Worm (Caenorhabditis elegans) whole organism, L1 larva: ENCODE results near the gene ZK1058.3.

Experiments
- C34B4.2 ChIP-seq: sonication (generic microtip); optimal IDR thresholded peaks from 2 replicates; lab custom pipeline; 2017; ENCODE audit warnings: mild to moderate bottlenecking, missing genetic modification characterization, missing compliant biosample characterization
- aly-2 ChIP-seq: fragments of 150-350 bp; optimal IDR thresholded peaks from 2 replicates; lab custom pipeline; 2014; ENCODE audit warnings: missing biosample characterization, missing genetic modification characterization
- blmp-1 ChIP-seq: fragments of 150-350 bp; optimal IDR thresholded peaks from 2 replicates; lab custom pipeline; 2014; ENCODE audit warnings: missing biosample characterization, missing genetic modification characterization
- ceh-82 ChIP-seq, 3 experiments: fragments of 150-350 bp in 1 of 3; sonication (generic microtip) in 2 of 3; optimal IDR thresholded peaks; 2 replicates each; lab custom pipeline; 2014 to 2017; ENCODE audit warnings: missing biosample characterization in 3 of 3, missing genetic modification characterization in 3 of 3
- ceh-88 ChIP-seq: fragments of 200-800 bp; sonication (Bioruptor generic); IDR thresholded peaks from 2 replicates; pipeline ENCODE4 v1.3.6; 2022; ENCODE audit warnings: missing genetic modification characterization, missing compliant biosample characterization
- ceh-90 ChIP-seq: sonication (generic microtip); optimal IDR thresholded peaks from 2 replicates; lab custom pipeline; 2016; ENCODE audit warnings: missing genetic modification characterization, missing compliant biosample characterization
- dpl-1 ChIP-seq, 3 experiments: fragments of 150-350 bp in 2 of 3; sonication (generic microtip) in 1 of 3; optimal IDR thresholded peaks; 2 replicates each; lab custom pipeline; 2014 to 2017; ENCODE audit warnings: missing biosample characterization in 3 of 3, missing genetic modification characterization in 3 of 3, missing genetic modification reagents in 3 of 3
- dsc-1 ChIP-seq: sonication (generic microtip); optimal IDR thresholded peaks from 2 replicates; lab custom pipeline; 2016; ENCODE audit warnings: mild to moderate bottlenecking, missing genetic modification characterization, missing compliant biosample characterization
- efl-1 ChIP-seq, 4 experiments: fragments of 150-350 bp; optimal IDR thresholded peaks in 3 of 4; peaks in 1 of 4; 1 replicate in 1 of 4; 2 replicates in 3 of 4; lab custom pipeline; 2014; ENCODE audit warnings: missing biosample characterization in 2 of 4, missing genetic modification characterization in 2 of 4, missing genetic modification reagents in 2 of 4
- efl-3 ChIP-seq: fragments of 200-800 bp; sonication (Bioruptor generic); optimal IDR thresholded peaks from 2 replicates; lab custom pipeline; 2018; ENCODE audit warnings: mild to moderate bottlenecking, missing genetic modification characterization, missing compliant biosample characterization
- egl-13 ChIP-seq: sonication (generic microtip); optimal IDR thresholded peaks from 2 replicates; lab custom pipeline; 2016; ENCODE audit warnings: missing genotype, missing genetic modification reagents, missing genetic modification characterization, missing compliant biosample characterization
- elt-2 ChIP-seq: sonication (generic microtip); optimal IDR thresholded peaks from 2 replicates; lab custom pipeline; 2016; ENCODE audit warnings: missing genetic modification characterization, mild to moderate bottlenecking, inconsistent platforms, missing compliant biosample characterization, missing genetic modification reagents
- fkh-4 ChIP-seq: sonication (generic microtip); optimal IDR thresholded peaks from 2 replicates; lab custom pipeline; 2016; ENCODE audit warnings: missing compliant biosample characterization, missing genetic modification characterization, borderline replicate concordance
- jun-1 ChIP-seq: fragments of 150-350 bp; optimal IDR thresholded peaks from 2 replicates; lab custom pipeline; 2014; ENCODE audit warnings: missing biosample characterization, missing genetic modification reagents, missing genetic modification characterization
- lin-13 ChIP-seq: fragments of 150-350 bp; optimal IDR thresholded peaks from 2 replicates; lab custom pipeline; 2014; ENCODE audit warnings: missing biosample characterization, missing genetic modification reagents, missing genetic modification characterization
- lin-14 ChIP-seq: fragments of 200-800 bp; sonication (Bioruptor generic); optimal IDR thresholded peaks from 2 replicates; lab custom pipeline; 2018; ENCODE audit warnings: mild to moderate bottlenecking, missing genetic modification characterization, moderate library complexity, missing compliant biosample characterization
- lin-15B ChIP-seq: fragments of 150-350 bp; sonication (generic microtip); optimal IDR thresholded peaks from 3 replicates; lab custom pipeline; 2014; ENCODE audit warnings: missing biosample characterization, missing genetic modification characterization
- lin-35 ChIP-seq, 2 experiments: fragments of 150-350 bp; optimal IDR thresholded peaks; 2 replicates each; lab custom pipeline; 2014; ENCODE audit warnings: missing biosample characterization in 2 of 2, missing genetic modification characterization in 2 of 2, missing genetic modification reagents in 2 of 2
- lin-39 ChIP-seq: fragments of 150-350 bp; optimal IDR thresholded peaks from 2 replicates; lab custom pipeline; 2014; ENCODE audit warnings: missing biosample characterization, missing genetic modification reagents, missing genetic modification characterization
- lsy-2 ChIP-seq, 2 experiments: fragments of 150-350 bp; optimal IDR thresholded peaks; 2 replicates each; lab custom pipeline; 2014; ENCODE audit warnings: missing biosample characterization in 2 of 2, missing genetic modification characterization in 2 of 2
- mab-9 ChIP-seq: fragments of 200-800 bp; sonication (Bioruptor generic); IDR thresholded peaks from 2 replicates; pipeline ENCODE4 v1.3.6; 2022; ENCODE audit warnings: missing genetic modification reagents, missing genetic modification characterization, missing compliant biosample characterization
- mdl-1 ChIP-seq, 2 experiments: fragments of 150-350 bp; optimal IDR thresholded peaks; 2 replicates each; lab custom pipeline; 2014 to 2017; ENCODE audit warnings: missing biosample characterization in 2 of 2, missing genetic modification characterization in 2 of 2, inconsistent platforms in 1 of 2
- mep-1 ChIP-seq: fragments of 150-350 bp; optimal IDR thresholded peaks from 2 replicates; lab custom pipeline; 2014; ENCODE audit warnings: missing biosample characterization, missing genetic modification characterization
- nhr-11 ChIP-seq: fragments of 150-350 bp; optimal IDR thresholded peaks from 2 replicates; lab custom pipeline; 2014; ENCODE audit warnings: missing biosample characterization, missing genetic modification characterization
- nhr-12 ChIP-seq: sonication (generic microtip); optimal IDR thresholded peaks from 2 replicates; lab custom pipeline; 2017; ENCODE audit warnings: missing biosample characterization, missing genetic modification characterization
- nhr-20 ChIP-seq: sonication (generic microtip); optimal IDR thresholded peaks from 2 replicates; lab custom pipeline; 2016; ENCODE audit warnings: mild to moderate bottlenecking, missing genetic modification characterization, missing compliant biosample characterization
- nhr-47 ChIP-seq: sonication (generic microtip); optimal IDR thresholded peaks from 2 replicates; lab custom pipeline; 2016; ENCODE audit warnings: mild to moderate bottlenecking, missing genetic modification characterization, moderate library complexity, missing compliant biosample characterization
- nhr-71 ChIP-seq: sonication (generic microtip); optimal IDR thresholded peaks from 2 replicates; lab custom pipeline; 2016; ENCODE audit warnings: mild to moderate bottlenecking, missing genetic modification characterization, moderate library complexity, missing compliant biosample characterization
- nhr-77 ChIP-seq: fragments of 150-350 bp; optimal IDR thresholded peaks from 2 replicates; lab custom pipeline; 2014; ENCODE audit warnings: missing biosample characterization, missing genetic modification characterization
- nhr-85 ChIP-seq: sonication (generic microtip); peaks from one replicate; lab custom pipeline; 2016; ENCODE audit warnings: missing genetic modification characterization, inconsistent platforms, missing compliant biosample characterization
- pqm-1 ChIP-seq: sonication (generic microtip); optimal IDR thresholded peaks from 3 replicates; lab custom pipeline; 2017; ENCODE audit warnings: missing biosample characterization, missing genetic modification characterization
- skn-1 ChIP-seq: fragments of 150-350 bp; optimal IDR thresholded peaks from 2 replicates; lab custom pipeline; 2014; ENCODE audit warnings: missing biosample characterization, missing genetic modification characterization
- snu-23 ChIP-seq: sonication (generic microtip); optimal IDR thresholded peaks from 2 replicates; lab custom pipeline; 2016; ENCODE audit warnings: missing genetic modification characterization, missing compliant biosample characterization
- swsn-7 ChIP-seq: sonication (generic microtip); optimal IDR thresholded peaks from 2 replicates; lab custom pipeline; 2016; ENCODE audit warnings: missing genetic modification characterization, missing compliant biosample characterization
- tbx-2 ChIP-seq: sonication (generic microtip); optimal IDR thresholded peaks from 2 replicates; lab custom pipeline; 2016; ENCODE audit warnings: missing genetic modification characterization, missing compliant biosample characterization
- unc-98 ChIP-seq: fragments of 200-800 bp; sonication (Bioruptor generic); IDR thresholded peaks from 2 replicates; pipeline ENCODE4 v1.3.6; 2022; ENCODE audit warnings: missing genetic modification characterization, missing compliant biosample characterization
- zag-1 ChIP-seq: fragments of 150-350 bp; optimal IDR thresholded peaks from 2 replicates; lab custom pipeline; 2014; ENCODE audit warnings: missing biosample characterization, missing genetic modification characterization
- zip-4 ChIP-seq: fragments of 200-800 bp; sonication (Bioruptor generic); optimal IDR thresholded peaks from 2 replicates; lab custom pipeline; 2018; ENCODE audit warnings: mild to moderate bottlenecking, missing genetic modification characterization, moderate library complexity, missing compliant biosample characterization
- ztf-11 ChIP-seq, 2 experiments: sonication (generic microtip); optimal IDR thresholded peaks; 2 replicates each; lab custom pipeline; 2016 to 2017; ENCODE audit warnings: missing genetic modification characterization in 2 of 2, missing biosample characterization in 1 of 2, missing compliant biosample characterization in 1 of 2

The ZK1058.3 gene

ce11 chrIII:3876197-3876897 lies 42.3 kb upstream of the ZK1058.3 start:
- TF ChIP-seq efl-1 (optimal IDR thresholded peaks at IDR 0.05; lab: Kevin White, UChicago) (no peak), efl-1 (GFP tag; optimal IDR thresholded peaks at IDR 0.05 in 1 of 2; lab: Kevin White, UChicago) (peak in 1 of 2 experiments; percentile 66), mdl-1 (tag; optimal IDR thresholded peaks at IDR 0.05; lab: Kevin White, UChicago) (no peak), zip-4 (GFP tag; lab: Kevin White, UChicago) (no peak), nhr-85 (peak; percentile 36), nhr-71 (peak; percentile 30), snu-23 (GFP tag; lab: Kevin White, UChicago) (peak; percentile 10), elt-2 (tag; lab: Kevin White, UChicago) (peak; percentile 52), blmp-1 (tag; lab: Kevin White, UChicago) (peak; percentile 66)
- TF ChIP-seq, all 84 proteins: peak for 6

ce11 chrIII:3878986-3879756 lies 39.5 kb upstream of the ZK1058.3 start:
- no peak for TF ChIP-seq jun-1 (tag; lab: Kevin White, UChicago)
- TF ChIP-seq swsn-7 = no peak
- no peak for TF ChIP-seq ceh-90
- peak; percentile 54 for TF ChIP-seq nhr-85
- TF ChIP-seq skn-1 (tag; lab: Kevin White, UChicago) = peak; percentile 79
- no peak for TF ChIP-seq efl-1 (optimal IDR thresholded peaks at IDR 0.05; lab: Kevin White, UChicago)
- peak in 1 of 2 experiments; percentile 87 for TF ChIP-seq efl-1 (GFP tag; optimal IDR thresholded peaks at IDR 0.05 in 1 of 2; lab: Kevin White, UChicago)

DNA sequence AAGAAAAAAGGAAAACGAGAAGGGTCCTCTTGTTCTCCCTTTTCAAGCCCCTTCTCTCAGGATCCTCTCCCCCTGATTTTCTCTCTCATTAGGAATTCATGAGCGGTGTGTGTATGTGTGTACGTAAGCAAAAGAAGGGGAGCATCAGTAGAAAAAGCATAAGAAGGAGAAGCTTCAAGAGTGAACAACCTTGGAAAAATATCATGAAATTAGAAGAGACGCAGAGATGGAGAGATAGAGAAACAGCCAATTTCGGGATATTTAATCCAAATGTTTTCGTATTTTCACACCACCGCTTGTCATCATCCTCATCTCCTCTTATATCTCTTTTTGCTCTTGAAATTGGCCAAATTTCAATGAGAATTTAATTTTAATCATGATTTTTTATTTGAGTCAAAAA lies 35.5 kb upstream of the ZK1058.3 start:
- TF ChIP-seq zip-4 (GFP tag; lab: Kevin White, UChicago) (no peak), lin-14 (GFP tag; lab: Kevin White, UChicago) (peak; percentile 62), nhr-12 (no peak), dsc-1 (tag; lab: Kevin White, UChicago) (peak; percentile 68), aly-2 (tag; lab: Kevin White, UChicago) (no peak), snu-23 (GFP tag; lab: Kevin White, UChicago) (no peak), zag-1 (tag; lab: Kevin White, UChicago) (peak; percentile 7)

ce11 chrIII:3887586-3887985 lies 31.1 kb upstream of the ZK1058.3 start:
- TF ChIP-seq lin-15B (tag; lab: Kevin White, UChicago) (peak; percentile 57), dpl-1 (GFP tag; optimal IDR thresholded peaks at IDR 0.05; lab: Kevin White, UChicago) (peak in 1 of 3 experiments; percentile 49), ztf-11 (tag; optimal IDR thresholded peaks at IDR 0.05; lab: Kevin White, UChicago) (no peak), lin-39 (tag; lab: Kevin White, UChicago) (no peak), ceh-82 (tag; optimal IDR thresholded peaks at IDR 0.05; lab: Kevin White, UChicago) (peak in 1 of 3 experiments; percentile 12), jun-1 (tag; lab: Kevin White, UChicago) (peak; percentile 15), aly-2 (tag; lab: Kevin White, UChicago) (no peak), fkh-4 (tag; lab: Kevin White, UChicago) (no peak), dsc-1 (tag; lab: Kevin White, UChicago) (no peak), lin-35 (GFP tag; optimal IDR thresholded peaks at IDR 0.05; lab: Kevin White, UChicago) (peak; percentile 44 to 50), nhr-77 (tag; lab: Kevin White, UChicago) (peak; percentile 10), tbx-2 (no peak), efl-1 (optimal IDR thresholded peaks at IDR 0.05; lab: Kevin White, UChicago) (no peak), efl-1 (GFP tag; optimal IDR thresholded peaks at IDR 0.05 in 1 of 2; lab: Kevin White, UChicago) (peak; percentile 48 to 94), zag-1 (tag; lab: Kevin White, UChicago) (no peak), efl-3 (no peak), elt-2 (tag; lab: Kevin White, UChicago) (peak; percentile 29), C34B4.2 (tag; lab: Kevin White, UChicago) (no peak), egl-13 (tag; lab: Kevin White, UChicago) (no peak), nhr-20 (tag; lab: Kevin White, UChicago) (peak; percentile 24), ceh-88 (no peak), lsy-2 (tag; optimal IDR thresholded peaks at IDR 0.05; lab: Kevin White, UChicago) (peak in 1 of 2 experiments; percentile 35), pqm-1 (tag; lab: Kevin White, UChicago) (peak; percentile 59), nhr-12 (no peak), mab-9 (GFP tag; lab: Robert Waterston, UW) (no peak), unc-98 (GFP tag; lab: Robert Waterston, UW) (no peak), mep-1 (tag; lab: Kevin White, UChicago) (no peak), blmp-1 (tag; lab: Kevin White, UChicago) (peak; percentile 37), lin-14 (GFP tag; lab: Kevin White, UChicago) (peak; percentile 58), snu-23 (GFP tag; lab: Kevin White, UChicago) (no peak), nhr-11 (tag; lab: Kevin White, UChicago) (no peak), nhr-47 (tag; lab: Kevin White, UChicago) (no peak), lin-13 (GFP tag; lab: Kevin White, UChicago) (no peak)
